Worm (Caenorhabditis elegans): ENCODE data around the gene gad-3.

Gene gad-3

ce11 chrV:9218655-9219389, 46.0 kb upstream of the gad-3 start:
- TF ChIP-seq ztf-18 (tag; optimal IDR thresholded peaks at IDR 0.05) (no peak), F10E7.11 (tag; optimal IDR thresholded peaks at IDR 0.05) (no peak), K12H6.12 (tag; optimal IDR thresholded peaks at IDR 0.05) (peak; percentile 10), ets-4 (GFP tag; optimal IDR thresholded peaks at IDR 0.05) (no peak), let-607 (tag; optimal IDR thresholded peaks at IDR 0.05) (no peak), rpc-1 (optimal IDR thresholded peaks at IDR 0.05) (no peak), rpc-1 (tag; optimal IDR thresholded peaks at IDR 0.05) (no peak), B0336.3 (GFP tag; IDR thresholded peaks at IDR 0.05) (no peak), nhr-80 (tag; optimal IDR thresholded peaks at IDR 0.05) (peak; percentile 88)

DNA sequence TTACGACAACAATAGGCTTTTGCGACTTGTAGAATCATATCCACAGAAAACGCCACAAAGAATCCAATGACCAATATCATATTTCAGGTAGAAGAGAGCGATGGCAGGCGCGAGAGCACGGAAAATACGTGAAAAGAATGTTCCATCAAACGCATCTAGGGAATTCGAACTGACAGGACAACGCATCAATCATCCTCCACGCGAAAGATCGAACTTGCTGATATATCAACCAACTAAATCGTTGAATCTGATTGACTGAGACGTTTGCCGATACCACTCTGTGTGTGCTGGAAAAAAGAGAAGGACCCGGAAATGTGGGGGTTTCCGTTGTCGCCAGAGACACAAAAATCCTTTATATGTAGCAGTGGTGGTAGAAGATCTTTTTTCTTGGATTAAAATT, 45.4 kb upstream of the gad-3 start:
- TF ChIP-seq madf-6 (GFP tag; IDR thresholded peaks at IDR 0.05), result 0 out of 2 replicates have a peak, but pooled peaks have one; percentile 24
- TF ChIP-seq ceh-40 (GFP tag; IDR thresholded peaks at IDR 0.05), result no peak

- TF ChIP-seq ama-1 (optimal IDR thresholded peaks at IDR 0.05) (no peak), ama-1 (GFP tag; optimal IDR thresholded peaks at IDR 0.05) (no peak), C17E4.6 (GFP tag; IDR thresholded peaks at IDR 0.05) (no peak), zfh-2 (GFP tag; conservative IDR thresholded peaks at IDR 0.05) (no peak), him-1 (tag; optimal IDR thresholded peaks at IDR 0.05) (no peak), nfya-1 (tag; optimal IDR thresholded peaks at IDR 0.05; ENCODE audit: borderline replicate concordance, insufficient read depth) (no peak), lin-26 (GFP tag; IDR thresholded peaks at IDR 0.05) (no peak), madf-10 (tag; optimal IDR thresholded peaks at IDR 0.05) (no peak), unc-62 (GFP tag; optimal IDR thresholded peaks at IDR 0.05) (no peak), dpff-1 (tag; optimal IDR thresholded peaks at IDR 0.05) (no peak), ceh-100 (GFP tag; IDR thresholded peaks at IDR 0.05) (no peak), rcor-1 (GFP tag; IDR thresholded peaks at IDR 0.05) (no peak), snpc-3.4 (tag; optimal IDR thresholded peaks at IDR 0.05) (no peak), attf-3 (GFP tag; conservative IDR thresholded peaks at IDR 0.05) (no peak), ekl-4 (GFP tag; IDR thresholded peaks at IDR 0.05) (no peak), cebp-1 (GFP tag; IDR thresholded peaks at IDR 0.05) (no peak), cebp-1 (tag; optimal IDR thresholded peaks at IDR 0.05) (no peak), hmg-20 (GFP tag; IDR thresholded peaks at IDR 0.05) (no peak), ztf-3 (GFP tag; optimal IDR thresholded peaks at IDR 0.05) (no peak), ceh-79 (tag; optimal IDR thresholded peaks at IDR 0.05) (no peak)
These were observed 44.4 kb upstream of the gad-3 start, which contains the start of gene pacs-1 for ce11 chrV:9217158-9217557. Gene pacs-1, minus strand, starts transcription at chrV:9217258.

DNA sequence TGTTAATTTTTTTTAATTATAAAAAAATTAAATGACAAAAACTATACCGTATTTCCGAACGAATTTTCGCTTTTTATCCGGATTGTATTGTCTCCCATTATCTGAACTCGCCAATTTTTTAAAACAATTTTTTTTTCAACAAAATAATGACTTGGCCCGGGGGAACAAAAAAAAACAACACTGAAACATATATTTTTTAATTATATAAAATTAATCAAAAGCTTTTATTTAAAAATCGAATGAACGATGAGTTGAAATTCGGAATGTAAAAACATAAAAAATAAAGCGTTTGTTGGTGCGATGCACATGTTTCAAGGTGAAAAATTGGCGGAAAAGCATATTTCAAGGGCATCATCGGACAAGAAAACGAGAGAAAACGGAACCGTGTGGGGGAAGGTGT, 40.7 kb upstream of the gad-3 start, which contains the start of gene mdt-27:
mdt-27 (minus strand) TSS at position 101 of the 400 bp plus-strand sequence.
- TF ChIP-seq nfya-2 (GFP tag; IDR thresholded peaks at IDR 0.05) (no peak), pbrm-1 (GFP tag; IDR thresholded peaks at IDR 0.05) (no peak), B0336.3 (GFP tag; IDR thresholded peaks at IDR 0.05) (no peak), nhr-90 (tag; optimal IDR thresholded peaks at IDR 0.05) (no peak), madf-6 (GFP tag; IDR thresholded peaks at IDR 0.05) (no peak), athp-1 (tag; optimal IDR thresholded peaks at IDR 0.05) (no peak), snpc-1.3 (tag; optimal IDR thresholded peaks at IDR 0.05; ENCODE audit: insufficient read depth) (no peak), F57A8.1 (GFP tag; optimal IDR thresholded peaks at IDR 0.05) (no peak), somi-1 (GFP tag; optimal IDR thresholded peaks at IDR 0.05) (no peak), Y56A3A.18 (GFP tag; IDR thresholded peaks at IDR 0.05) (no peak), ztf-18 (tag; optimal IDR thresholded peaks at IDR 0.05) (no peak)

All from whole organism, young adult.